Worm (Caenorhabditis elegans): Measurements from ENCODE around the gene srh-167.

- TF ChIP-seq tra-4 (tag; optimal IDR thresholded peaks at IDR 0.05), result no peak
- no peak for TF ChIP-seq F13C5.2 (tag; optimal IDR thresholded peaks at IDR 0.05)
- TF ChIP-seq ama-1 (optimal IDR thresholded peaks at IDR 0.05), result no peak
- TF ChIP-seq ceh-13 (GFP tag; optimal IDR thresholded peaks at IDR 0.05), result no peak
- no peak for TF ChIP-seq hmg-4 (GFP tag; optimal IDR thresholded peaks at IDR 0.05)
- TF ChIP-seq flt-1 (GFP tag; IDR thresholded peaks at IDR 0.05), result no peak
- no peak for TF ChIP-seq B0310.2 (tag; optimal IDR thresholded peaks at IDR 0.05)
- TF ChIP-seq tbx-11 (GFP tag; IDR thresholded peaks at IDR 0.05), result no peak
- TF ChIP-seq scrt-1 (GFP tag; IDR thresholded peaks at IDR 0.05), result no peak
Measured at ce11 chrV:16351757-16352156, 18.2 kb downstream of the srh-167 start.
